Worm (Caenorhabditis elegans): ENCODE results near the gene T14B4.9.

DNA sequence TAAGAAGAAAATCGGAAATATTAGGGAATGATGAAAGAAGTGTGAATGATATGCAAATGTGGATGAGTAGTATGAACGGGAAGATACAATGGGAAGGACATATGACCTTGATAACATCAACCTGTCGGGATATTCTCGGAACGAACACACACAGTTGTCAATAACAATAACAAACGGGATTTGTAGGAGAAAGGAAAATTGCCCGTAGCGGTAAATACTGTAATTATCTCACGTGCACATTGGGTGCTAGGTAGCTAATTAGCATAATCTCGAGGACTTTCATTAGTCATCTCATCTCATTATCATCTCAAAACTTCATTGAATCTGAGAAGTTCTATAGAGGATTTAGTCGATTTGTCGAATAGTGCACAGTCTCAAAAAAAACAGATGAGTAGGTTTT lies 20.6 kb downstream of the T14B4.9 start:
- TF ChIP-seq ztf-23 (GFP tag; IDR thresholded peaks at IDR 0.05) = no peak
- no peak for TF ChIP-seq klf-2 (GFP tag; conservative IDR thresholded peaks at IDR 0.05)
- no peak for TF ChIP-seq ztf-29 (GFP tag; IDR thresholded peaks at IDR 0.05)
- TF ChIP-seq tab-1 (GFP tag; IDR thresholded peaks at IDR 0.05) = no peak
- TF ChIP-seq flt-1 (GFP tag; IDR thresholded peaks at IDR 0.05) = no peak
- no peak for TF ChIP-seq cog-1 (tag; optimal IDR thresholded peaks at IDR 0.05)
